Fruit fly (Drosophila melanogaster) whole organism: ENCODE results near the gene CG33108.

ENCODE experiments used
- CG8478 ChIP-seq: fragments of >200 bp; optimal IDR thresholded peaks from 2 replicates; lab custom pipeline; 2018; ENCODE audit warnings: inconsistent platforms
- Dll ChIP-seq: fragments of >200 bp; optimal IDR thresholded peaks from 2 replicates; lab custom pipeline; 2017
- pan ChIP-seq: fragments of >200 bp; optimal IDR thresholded peaks from 2 replicates; lab custom pipeline; 2017
- psq ChIP-seq: fragments of >200 bp; optimal IDR thresholded peaks from 2 replicates; lab custom pipeline; 2017

dm6 chr3R:23948324-23948465, 47.3 kb upstream of the CG33108 start, which contains the start of gene CG12268:
- no peak for TF ChIP-seq psq (lab: Kevin White, UChicago)
- TF ChIP-seq Dll, result no peak
- no peak for TF ChIP-seq CG8478 (lab: Kevin White, UChicago)
- TF ChIP-seq pan (lab: Kevin White, UChicago), result no peak
